Worm (Caenorhabditis elegans) whole organism, L2 larva: Measurements from ENCODE around the gene Y53C12A.3.

ENCODE experiments used
- alr-1 ChIP-seq: fragments of 150-350 bp; optimal IDR thresholded peaks from 2 replicates; lab custom pipeline; 2014; ENCODE audit warnings: missing biosample characterization, missing genetic modification characterization
- lsy-2 ChIP-seq, 2 experiments: fragments of 150-350 bp in 1 of 2; sonication (generic microtip) in 1 of 2; optimal IDR thresholded peaks; 2 replicates each; lab custom pipeline; 2014 to 2017; ENCODE audit warnings: missing biosample characterization in 2 of 2, missing genetic modification characterization in 2 of 2

DNA sequence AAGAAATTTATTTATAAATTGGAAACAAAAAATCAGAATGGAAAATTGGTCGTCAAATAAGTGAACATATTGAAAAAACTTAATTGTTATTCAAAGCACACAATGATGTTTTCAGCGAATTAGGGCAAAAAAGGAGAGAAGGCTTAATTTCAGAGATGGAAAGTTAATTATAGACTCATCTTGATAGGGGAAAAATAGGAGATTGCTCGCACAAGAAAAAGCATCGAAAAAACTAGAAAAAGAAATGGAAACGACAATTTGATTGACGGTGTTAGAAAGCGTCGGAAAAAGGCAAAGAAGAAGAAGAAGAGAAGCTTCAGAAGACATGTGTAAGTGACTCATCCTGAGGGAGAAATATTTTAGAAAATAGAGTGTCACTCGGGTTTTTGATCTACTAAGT, 10.1 kb downstream of the Y53C12A.3 start:
- peak in 1 of 2 experiments; percentile 30 for TF ChIP-seq lsy-2 (tag; optimal IDR thresholded peaks at IDR 0.05; lab: Kevin White, UChicago)
- TF ChIP-seq alr-1 (tag; lab: Kevin White, UChicago), result no peak
